Fruit fly (Drosophila melanogaster): ENCODE measurements around the gene Sld5.
A peak's percentile ranks its signal among the peaks of the same experiment; 100 is the strongest.

Gene Sld5

DNA sequence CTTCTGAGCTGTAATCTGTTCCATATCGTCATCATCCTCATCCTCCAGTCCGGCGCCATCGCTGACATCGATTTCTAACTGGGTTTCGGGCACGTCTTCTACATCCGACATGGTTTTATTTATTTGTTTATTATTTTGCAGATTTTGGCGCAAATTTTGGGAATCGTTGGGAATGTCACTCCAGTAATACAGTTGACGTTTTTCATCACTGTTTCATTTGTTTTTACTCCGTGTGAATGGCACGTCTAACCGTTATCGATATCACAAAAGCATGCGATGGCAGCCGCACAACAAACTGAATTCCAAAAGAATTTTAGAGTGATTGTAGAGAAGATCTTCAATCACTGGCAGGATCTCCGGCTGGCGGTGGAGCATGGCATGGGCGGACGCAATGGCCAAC, at the start of gene Sld5, which contains the start of gene CG14543:
TSS of gene Sld5 (minus strand) at position 167 of the 400 bp plus-strand sequence.
TSS of gene CG14543 (plus strand) at position 250 of the 400 bp plus-strand sequence.
- TF ChIP-seq CG4318 (GFP tag; optimal IDR thresholded peaks at IDR 0.05): no peak
- no peak for TF ChIP-seq achi (GFP tag; optimal IDR thresholded peaks at IDR 0.05)
- TF ChIP-seq CG8632 (GFP tag; optimal IDR thresholded peaks at IDR 0.05): no peak
- peak; percentile 26 for TF ChIP-seq esn (GFP tag; optimal IDR thresholded peaks at IDR 0.05)
- TF ChIP-seq CG3032 (tag; optimal IDR thresholded peaks at IDR 0.05): no peak
- TF ChIP-seq Lpt (GFP tag; optimal IDR thresholded peaks at IDR 0.05): no peak
- 0 out of 3 replicates have a peak, but pooled peaks have one; percentile 23 for TF ChIP-seq CG6163 (GFP tag; IDR thresholded peaks at IDR 0.05)
- TF ChIP-seq CG6854 (GFP tag; optimal IDR thresholded peaks at IDR 0.05): peak; percentile 15
- peak; percentile 9 for TF ChIP-seq lz (GFP tag; optimal IDR thresholded peaks at IDR 0.05)
- no peak for TF ChIP-seq Eip78C (GFP tag)

- TF ChIP-seq Ets21C (GFP tag; optimal IDR thresholded peaks at IDR 0.05): no peak
- no peak for TF ChIP-seq CG8319 (GFP tag; optimal IDR thresholded peaks at IDR 0.05)
- no peak for TF ChIP-seq salr (GFP tag; optimal IDR thresholded peaks at IDR 0.05)
- no peak for TF ChIP-seq CG7368 (GFP tag; optimal IDR thresholded peaks at IDR 0.05)
- no peak for TF ChIP-seq Eip75B (GFP tag; optimal IDR thresholded peaks at IDR 0.05)
- no peak for TF ChIP-seq ss (GFP tag; optimal IDR thresholded peaks at IDR 0.05)
- no peak for TF ChIP-seq acj6 (GFP tag; optimal IDR thresholded peaks at IDR 0.05)
- peak; percentile 43 for TF ChIP-seq Hr4 (GFP tag; optimal IDR thresholded peaks at IDR 0.05)
- TF ChIP-seq OdsH (GFP tag; optimal IDR thresholded peaks at IDR 0.05): peak; percentile 27
- TF ChIP-seq Sox15 (GFP tag; optimal IDR thresholded peaks at IDR 0.05): no peak
- TF ChIP-seq CG31627 (GFP tag; optimal IDR thresholded peaks at IDR 0.05): no peak
- TF ChIP-seq Sox102F (GFP tag; optimal IDR thresholded peaks at IDR 0.05): no peak
- peak; percentile 17 for TF ChIP-seq cyc (GFP tag; optimal IDR thresholded peaks at IDR 0.05)
- TF ChIP-seq lz (GFP tag; optimal IDR thresholded peaks at IDR 0.05): no peak
- no peak for TF ChIP-seq fd59A (GFP tag; optimal IDR thresholded peaks at IDR 0.05)
- no peak for TF ChIP-seq CG6792 (GFP tag; optimal IDR thresholded peaks at IDR 0.05)
- TF ChIP-seq CG11902 (GFP tag; optimal IDR thresholded peaks at IDR 0.05): peak; percentile 6
- peak; percentile 36 for TF ChIP-seq CG10669 (GFP tag; optimal IDR thresholded peaks at IDR 0.05)
- TF ChIP-seq Smox (GFP tag; optimal IDR thresholded peaks at IDR 0.05): no peak
- TF ChIP-seq achi (GFP tag; optimal IDR thresholded peaks at IDR 0.05): peak; percentile 42
- no peak for TF ChIP-seq esn (GFP tag; optimal IDR thresholded peaks at IDR 0.05)
- TF ChIP-seq pdm3 (GFP tag; optimal IDR thresholded peaks at IDR 0.05): peak; percentile 32
- peak; percentile 38; the same call in 1 of the 2 replicates for TF ChIP-seq Gug (GFP tag; IDR thresholded peaks at IDR 0.05)
- TF ChIP-seq CG11294 (GFP tag; IDR thresholded peaks at IDR 0.05): peak; percentile 54
- no peak for TF ChIP-seq CG11762 (GFP tag; optimal IDR thresholded peaks at IDR 0.05; ENCODE audit: insufficient read depth)
- no peak for TF ChIP-seq CG3032 (tag; optimal IDR thresholded peaks at IDR 0.05)
- peak; percentile 14 for TF ChIP-seq CG4318 (GFP tag; optimal IDR thresholded peaks at IDR 0.05)
- TF ChIP-seq CG10631 (GFP tag; optimal IDR thresholded peaks at IDR 0.05): no peak
- no peak for TF ChIP-seq fkh (GFP tag; optimal IDR thresholded peaks at IDR 0.05)
- peak; percentile 4 for TF ChIP-seq spab (GFP tag; optimal IDR thresholded peaks at IDR 0.05)
- peak; percentile 68 for TF ChIP-seq CG15336 (GFP tag; IDR thresholded peaks at IDR 0.05)
- TF ChIP-seq Blimp-1 (GFP tag; optimal IDR thresholded peaks at IDR 0.05): no peak
- no peak for TF ChIP-seq CG9139 (GFP tag; optimal IDR thresholded peaks at IDR 0.05)
- no peak for TF ChIP-seq svp (GFP tag)
- TF ChIP-seq CG16779 (tag; optimal IDR thresholded peaks at IDR 0.05): no peak
- peak; percentile 34 for TF ChIP-seq Ets96B (tag; optimal IDR thresholded peaks at IDR 0.05)
- TF ChIP-seq topi (GFP tag; optimal IDR thresholded peaks at IDR 0.05): no peak
- peak; percentile 45 for TF ChIP-seq Lpt (GFP tag; optimal IDR thresholded peaks at IDR 0.05)
- no peak for TF ChIP-seq CG1621 (tag; optimal IDR thresholded peaks at IDR 0.05)
- TF ChIP-seq vri (GFP tag; optimal IDR thresholded peaks at IDR 0.05): no peak
- TF ChIP-seq Met (GFP tag; optimal IDR thresholded peaks at IDR 0.05): no peak
- TF ChIP-seq Hr38 (GFP tag; optimal IDR thresholded peaks at IDR 0.05): no peak
- TF ChIP-seq dac (GFP tag; optimal IDR thresholded peaks at IDR 0.05): no peak
- no peak for TF ChIP-seq dsx (GFP tag; optimal IDR thresholded peaks at IDR 0.05; ENCODE audit: poor library complexity, severe bottlenecking)
- TF ChIP-seq CG6276 (GFP tag; optimal IDR thresholded peaks at IDR 0.05): peak; percentile 53
These were observed 49.7 kb upstream of the Sld5 start for dm6 chr3R:26105924-26106494.

Data from whole organism, prepupa.